Fruit fly (Drosophila melanogaster): ENCODE results near the gene CG12795.

CG12795 gene

DNA sequence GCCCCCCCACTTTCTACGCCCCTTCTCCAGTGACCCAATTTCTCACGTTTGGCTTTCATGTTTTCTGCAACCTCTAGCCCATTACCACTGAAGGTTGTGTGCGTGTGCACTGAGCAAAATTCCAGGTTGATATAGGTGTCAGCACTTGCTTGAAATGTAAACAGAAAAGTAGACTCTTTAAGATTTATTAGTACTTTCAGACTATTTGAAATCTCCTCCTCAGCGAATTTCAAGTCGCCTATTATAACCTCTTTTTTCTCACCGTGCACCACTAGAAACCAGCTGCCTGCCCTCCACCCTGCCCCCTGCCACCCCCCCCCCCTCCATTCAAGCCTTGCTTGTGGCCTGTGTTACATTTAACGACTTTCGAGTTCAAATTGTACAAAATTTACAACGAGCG is 17.2 kb upstream of the CG12795 start (continued):
- TF ChIP-seq danr (GFP tag; IDR thresholded peaks at IDR 0.05) = 0 out of 2 replicates have a peak, but pooled peaks have one; percentile 24
- TF ChIP-seq CG7786 (GFP tag; optimal IDR thresholded peaks at IDR 0.05) = no peak
- no peak for TF ChIP-seq salm (tag; optimal IDR thresholded peaks at IDR 0.05)
- peak; percentile 42; the same call in 1 of the 3 replicates for TF ChIP-seq Mrtf (GFP tag; IDR thresholded peaks at IDR 0.05)
- TF ChIP-seq stwl (tag; optimal IDR thresholded peaks at IDR 0.05) = no peak
- TF ChIP-seq cad (GFP tag; optimal IDR thresholded peaks at IDR 0.05) = no peak
- TF ChIP-seq Rfx (GFP tag; IDR thresholded peaks at IDR 0.05) = peak; percentile 52; the same call in 1 of the 2 replicates
- TF ChIP-seq kah (GFP tag; optimal IDR thresholded peaks at IDR 0.05) = no peak
- no peak for TF ChIP-seq Fer1 (GFP tag; optimal IDR thresholded peaks at IDR 0.05)
- TF ChIP-seq run (tag; optimal IDR thresholded peaks at IDR 0.05) = no peak
- peak; percentile 60 for TF ChIP-seq CG11504 (tag; optimal IDR thresholded peaks at IDR 0.05)
- no peak for TF ChIP-seq Antp (GFP tag; optimal IDR thresholded peaks at IDR 0.05)
- no peak for TF ChIP-seq pb (GFP tag; optimal IDR thresholded peaks at IDR 0.05)
- peak; percentile 54 for TF ChIP-seq Rx (GFP tag; IDR thresholded peaks at IDR 0.05)
- TF ChIP-seq ash1 (GFP tag; optimal IDR thresholded peaks at IDR 0.05) = no peak
- TF ChIP-seq HLHmδ (GFP tag; optimal IDR thresholded peaks at IDR 0.05) = no peak
- no peak for TF ChIP-seq her (GFP tag; optimal IDR thresholded peaks at IDR 0.05)
- no peak for TF ChIP-seq hb (GFP tag; IDR thresholded peaks at IDR 0.05; ENCODE audit: partially characterized antibody)
- TF ChIP-seq CG18011 (GFP tag; optimal IDR thresholded peaks at IDR 0.05) = no peak
- TF ChIP-seq E2f2 (GFP tag; IDR thresholded peaks at IDR 0.05) = peak; percentile 31; the same call in 1 of the 2 replicates
- TF ChIP-seq pan (optimal IDR thresholded peaks at IDR 0.05) = no peak
- peak in 1 of 2 experiments; percentile 45 for TF ChIP-seq pan (GFP tag; optimal IDR thresholded peaks at IDR 0.05 in 1 of 2, IDR thresholded peaks at IDR 0.05 in 1 of 2)
- no peak for TF ChIP-seq Hr78 (GFP tag; optimal IDR thresholded peaks at IDR 0.05)
- TF ChIP-seq CG13894 (tag; optimal IDR thresholded peaks at IDR 0.05) = no peak
- peak; percentile 47 for TF ChIP-seq CG10366 (GFP tag; IDR thresholded peaks at IDR 0.05)
- peak; percentile 72 for TF ChIP-seq CG17328 (GFP tag; IDR thresholded peaks at IDR 0.05)
- TF ChIP-seq CG7372 (GFP tag; IDR thresholded peaks at IDR 0.05) = peak; percentile 34; the same call in 1 of the 2 replicates
- no peak for TF ChIP-seq Dek (tag; optimal IDR thresholded peaks at IDR 0.05)
- TF ChIP-seq CG4617 (GFP tag; optimal IDR thresholded peaks at IDR 0.05; ENCODE audit: borderline replicate concordance) = no peak
- peak; percentile 82 for TF ChIP-seq sisA (GFP tag; IDR thresholded peaks at IDR 0.05)
- TF ChIP-seq HLH54F (GFP tag; optimal IDR thresholded peaks at IDR 0.05) = no peak
- TF ChIP-seq CG12236 (GFP tag; optimal IDR thresholded peaks at IDR 0.05) = no peak
- no peak for TF ChIP-seq Neu2 (GFP tag; optimal IDR thresholded peaks at IDR 0.05; ENCODE audit: borderline replicate concordance)
- peak; percentile 19; the same call in 1 of the 2 replicates for TF ChIP-seq H2.0 (GFP tag; IDR thresholded peaks at IDR 0.05)
- TF ChIP-seq BEAF-32 (GFP tag; optimal IDR thresholded peaks at IDR 0.05) = no peak
- TF ChIP-seq CG12155 (GFP tag; optimal IDR thresholded peaks at IDR 0.05) = no peak
- no peak for TF ChIP-seq CG9817 (tag; optimal IDR thresholded peaks at IDR 0.05)
- TF ChIP-seq pum (GFP tag; optimal IDR thresholded peaks at IDR 0.05) = peak; percentile 13
- peak; percentile 78 for TF ChIP-seq HLH3B (GFP tag; IDR thresholded peaks at IDR 0.05)
- TF ChIP-seq Fer2 (tag; optimal IDR thresholded peaks at IDR 0.05) = no peak
- TF ChIP-seq Ets65A (GFP tag) = peak; percentile 89
- no peak for TF ChIP-seq pho (GFP tag; optimal IDR thresholded peaks at IDR 0.05)
- TF ChIP-seq CG15011 (GFP tag; optimal IDR thresholded peaks at IDR 0.05) = no peak
- TF ChIP-seq D19B (GFP tag; optimal IDR thresholded peaks at IDR 0.05) = no peak
- TF ChIP-seq CG5245 (GFP tag; optimal IDR thresholded peaks at IDR 0.05) = peak; percentile 21
- peak; percentile 62 for TF ChIP-seq vvl (GFP tag; IDR thresholded peaks at IDR 0.05)
- TF ChIP-seq CG13296 (GFP tag; optimal IDR thresholded peaks at IDR 0.05) = no peak
- TF ChIP-seq Ssrp (tag; optimal IDR thresholded peaks at IDR 0.05) = no peak
- no peak for TF ChIP-seq luna (GFP tag; optimal IDR thresholded peaks at IDR 0.05)
- no peak for TF ChIP-seq Bgb (GFP tag; IDR thresholded peaks at IDR 0.05; ENCODE audit: partially characterized antibody)
- TF ChIP-seq bcd (GFP tag; optimal IDR thresholded peaks at IDR 0.05) = peak; percentile 25
